Worm (Caenorhabditis elegans) whole organism, L4/young adult: ENCODE data around the gene pqn-70.

ENCODE experiments used
- W03F9.2 ChIP-seq: fragments of 150-350 bp; optimal IDR thresholded peaks from 2 replicates; lab custom pipeline; 2014; ENCODE audit warnings: missing biosample characterization, missing genetic modification characterization
- him-1 ChIP-seq: sonication (generic microtip); optimal IDR thresholded peaks from 2 replicates; lab custom pipeline; 2016; ENCODE audit warnings: missing genotype, missing genetic modification reagents, missing genetic modification characterization, missing compliant biosample characterization

DNA sequence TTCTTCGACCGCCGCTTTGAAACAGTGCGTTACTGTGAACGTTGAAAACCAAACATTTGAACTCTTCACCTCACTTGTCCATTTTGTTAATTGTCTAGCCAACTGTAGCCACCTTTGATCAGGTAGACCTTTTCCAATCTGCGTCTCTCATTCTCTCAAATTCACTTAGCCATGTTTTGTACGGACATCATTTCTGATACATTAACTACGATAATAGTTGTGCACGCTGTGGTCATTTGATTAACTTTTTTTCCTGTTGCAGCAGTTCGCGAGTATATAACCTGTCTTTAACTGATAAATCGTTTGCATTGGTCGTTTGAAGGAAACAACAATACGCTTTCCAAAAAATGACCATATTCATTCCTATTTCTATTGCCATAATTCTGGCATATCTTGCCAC is 11.1 kb downstream of the pqn-70 start, which contains the start of gene cyp-29A2:
- TF ChIP-seq him-1 (tag; lab: Kevin White, UChicago) (no peak), W03F9.2 (tag; lab: Kevin White, UChicago) (no peak)
